Fruit fly (Drosophila melanogaster) Kc167 (cell line): ENCODE measurements around the gene CG42495.

Experiments
- Myc ChIP-seq: fragments of >200 bp; optimal IDR thresholded peaks from 2 replicates; lab custom pipeline; 2017; ENCODE audit warnings: missing external identifiers
- insv ChIP-seq: fragments of >200 bp; optimal IDR thresholded peaks from 3 replicates; lab custom pipeline; 2018; ENCODE audit warnings: missing external identifiers
- psq ChIP-seq: fragments of >200 bp; optimal IDR thresholded peaks from 2 replicates; lab custom pipeline; 2017; ENCODE audit warnings: missing external identifiers
- ttk ChIP-seq: sonication (Bioruptor generic); optimal IDR thresholded peaks from 2 replicates; lab custom pipeline; 2017; ENCODE audit warnings: missing external identifiers

- no peak for TF ChIP-seq psq (lab: Kevin White, UChicago)
- TF ChIP-seq ttk (lab: Kevin White, UChicago), result no peak
- TF ChIP-seq Myc, result no peak
- no peak for TF ChIP-seq insv (lab: Kevin White, UChicago)
Measured at dm6 chr3L:18698312-18698711, 31.2 kb downstream of the CG42495 start, which contains the start of gene Dic4.
